Fruit fly (Drosophila melanogaster) Kc167 (cell line): ENCODE measurements around the gene Spn100A.

Experiments
- Myc ChIP-seq: fragments of >200 bp; optimal IDR thresholded peaks from 2 replicates; lab custom pipeline; 2017; ENCODE audit warnings: missing external identifiers
- Sin3A ChIP-seq: fragments of >200 bp; optimal IDR thresholded peaks from 2 replicates; lab custom pipeline; 2018; ENCODE audit warnings: missing external identifiers
- h ChIP-seq: fragments of >200 bp; optimal IDR thresholded peaks from 3 replicates; lab custom pipeline; 2018; ENCODE audit warnings: missing external identifiers
- insv ChIP-seq: fragments of >200 bp; optimal IDR thresholded peaks from 3 replicates; lab custom pipeline; 2018; ENCODE audit warnings: missing external identifiers
- psq ChIP-seq: fragments of >200 bp; optimal IDR thresholded peaks from 2 replicates; lab custom pipeline; 2017; ENCODE audit warnings: missing external identifiers
- ttk ChIP-seq: sonication (Bioruptor generic); optimal IDR thresholded peaks from 2 replicates; lab custom pipeline; 2017; ENCODE audit warnings: missing external identifiers

DNA sequence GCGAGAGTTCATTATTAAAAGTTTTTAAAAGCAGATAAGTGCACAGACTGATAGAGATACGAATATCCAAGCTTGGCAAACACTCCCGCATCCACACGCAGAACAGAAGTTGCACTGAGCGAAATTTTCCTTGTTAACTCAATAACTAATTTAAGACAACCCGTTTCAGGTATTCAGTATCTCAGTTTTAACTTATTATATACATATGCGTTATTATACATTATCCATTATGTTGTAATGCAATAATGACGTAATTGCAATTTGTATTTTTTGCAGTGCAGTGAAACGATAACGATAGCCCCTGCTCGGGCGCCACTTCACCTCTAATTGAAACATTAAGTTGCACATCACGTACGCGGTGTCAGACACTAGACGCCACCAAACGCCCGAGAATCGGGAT lies 47.2 kb upstream of the Spn100A start:
- TF ChIP-seq psq (lab: Kevin White, UChicago) (no peak), h (lab: Kevin White, UChicago) (no peak), ttk (lab: Kevin White, UChicago) (no peak), insv (lab: Kevin White, UChicago) (no peak), Myc (lab: Kevin White, UChicago) (no peak), Sin3A (no peak)
